Fruit fly (Drosophila melanogaster): Measurements from ENCODE around the gene nsl1.

nsl1 gene

dm6 chr3R:15836864-15837824 is 43.6 kb downstream of the nsl1 start, which contains the start of the genes ND-23 and spn-E (continued):
- TF ChIP-seq sr (GFP tag; IDR thresholded peaks at IDR 0.05) (no peak), tgo (GFP tag; IDR thresholded peaks at IDR 0.05) (peak; percentile 66), nerfin-1 (tag; optimal IDR thresholded peaks at IDR 0.05) (no peak), ara (GFP tag; IDR thresholded peaks at IDR 0.05) (no peak), Chrac-16 (GFP tag; optimal IDR thresholded peaks at IDR 0.05) (peak; percentile 60), Six4 (GFP tag; optimal IDR thresholded peaks at IDR 0.05) (no peak), NC2α (GFP tag; optimal IDR thresholded peaks at IDR 0.05) (no peak), toy (GFP tag; IDR thresholded peaks at IDR 0.05) (no peak), Jarid2 (GFP tag; optimal IDR thresholded peaks at IDR 0.05) (no peak), CG17912 (GFP tag; optimal IDR thresholded peaks at IDR 0.05) (no peak), Nf-YC (tag; optimal IDR thresholded peaks at IDR 0.05) (no peak), CG31224 (GFP tag; IDR thresholded peaks at IDR 0.05) (no peak), gt (GFP tag; IDR thresholded peaks at IDR 0.05) (no peak), kah (GFP tag; optimal IDR thresholded peaks at IDR 0.05) (no peak), CG17186 (GFP tag; optimal IDR thresholded peaks at IDR 0.05) (no peak), usp (GFP tag; optimal IDR thresholded peaks at IDR 0.05) (no peak), emc (GFP tag; optimal IDR thresholded peaks at IDR 0.05) (no peak), ab (GFP tag; optimal IDR thresholded peaks at IDR 0.05) (no peak), Ssrp (tag; optimal IDR thresholded peaks at IDR 0.05) (peak; percentile 54), bigmax (GFP tag; optimal IDR thresholded peaks at IDR 0.05) (peak; percentile 96), aop (GFP tag; IDR thresholded peaks at IDR 0.05) (no peak), CG13296 (GFP tag; optimal IDR thresholded peaks at IDR 0.05) (peak; percentile 21), Bdp1 (GFP tag; optimal IDR thresholded peaks at IDR 0.05) (no peak), CG12299 (tag; optimal IDR thresholded peaks at IDR 0.05) (no peak), Hr39 (optimal IDR thresholded peaks at IDR 0.05) (no peak), caup (GFP tag; optimal IDR thresholded peaks at IDR 0.05; ENCODE audit: severe bottlenecking) (no peak), crp (GFP tag; optimal IDR thresholded peaks at IDR 0.05) (no peak), dysf (GFP tag; IDR thresholded peaks at IDR 0.05) (peak; percentile 16; the same call in 1 of the 3 replicates), Fer1 (GFP tag; optimal IDR thresholded peaks at IDR 0.05) (no peak), CG16815 (GFP tag; optimal IDR thresholded peaks at IDR 0.05) (no peak), pzg (GFP tag; optimal IDR thresholded peaks at IDR 0.05) (peak; percentile 35), pan (optimal IDR thresholded peaks at IDR 0.05) (no peak), pan (GFP tag; optimal IDR thresholded peaks at IDR 0.05 in 1 of 2, IDR thresholded peaks at IDR 0.05 in 1 of 2) (peak in 1 of 2 experiments; percentile 67), sob (GFP tag; IDR thresholded peaks at IDR 0.05) (0 out of 2 replicates have a peak, but pooled peaks have one; percentile 58), mirr (GFP tag; optimal IDR thresholded peaks at IDR 0.05) (no peak), lbe (GFP tag; optimal IDR thresholded peaks at IDR 0.05) (peak; percentile 47), CG34376 (GFP tag; optimal IDR thresholded peaks at IDR 0.05) (no peak), Ada2b (GFP tag; IDR thresholded peaks at IDR 0.05) (peak; percentile 6; the same call in 1 of the 2 replicates), Max (GFP tag; optimal IDR thresholded peaks at IDR 0.05) (no peak), tll (GFP tag; optimal IDR thresholded peaks at IDR 0.05) (peak in 1 of 2 experiments; percentile 55), CG10979 (tag; optimal IDR thresholded peaks at IDR 0.05) (peak; percentile 58), pho (GFP tag; optimal IDR thresholded peaks at IDR 0.05) (no peak), ato (GFP tag; IDR thresholded peaks at IDR 0.05; ENCODE audit: partially characterized antibody) (no peak), CG9932 (GFP tag; IDR thresholded peaks at IDR 0.05) (peak; percentile 72), Sox102F (GFP tag; optimal IDR thresholded peaks at IDR 0.05) (peak; percentile 59), CG11504 (tag; optimal IDR thresholded peaks at IDR 0.05) (no peak), CG10321 (GFP tag; IDR thresholded peaks at IDR 0.05) (no peak), MBD-R2 (GFP tag; IDR thresholded peaks at IDR 0.05) (peak; percentile 30), CG6689 (GFP tag; IDR thresholded peaks at IDR 0.05) (peak; percentile 57; the same call in 1 of the 2 replicates)
